Fruit fly (Drosophila melanogaster) whole organism, embryonic: ENCODE data around the gene CG6527.

Experiments
- Asciz ChIP-seq: fragments of 200-800 bp; sonication (Bioruptor generic); optimal IDR thresholded peaks from 2 replicates; lab custom pipeline; 2017; ENCODE audit warnings: missing biosample characterization, mild to moderate bottlenecking, missing genetic modification characterization, missing genetic modification reagents
- Bdp1 ChIP-seq: fragments of 200-800 bp; sonication (Bioruptor generic); optimal IDR thresholded peaks from 3 replicates; lab custom pipeline; 2016; ENCODE audit warnings: missing biosample characterization, missing genetic modification characterization
- Bteb2 ChIP-seq: fragments of 200-800 bp; sonication (Bioruptor generic); optimal IDR thresholded peaks from 2 replicates; lab custom pipeline; 2016; ENCODE audit warnings: missing biosample characterization, missing genetic modification characterization
- CG12071 ChIP-seq: fragments of 200-800 bp; sonication (Bioruptor generic); optimal IDR thresholded peaks from 3 replicates; lab custom pipeline; 2018; ENCODE audit warnings: missing biosample characterization, mild to moderate bottlenecking, missing genetic modification characterization
- CG13287 ChIP-seq: fragments of 200-800 bp; sonication (Bioruptor generic); IDR thresholded peaks from 2 replicates; pipeline ENCODE4 v1.3.6; 2022; ENCODE audit warnings: missing biosample characterization, missing genetic modification characterization; ENCODE audit not compliant: partially characterized antibody
- CG13296 ChIP-seq: fragments of 200-800 bp; sonication (Bioruptor generic); optimal IDR thresholded peaks from 3 replicates; lab custom pipeline; 2018; ENCODE audit warnings: missing biosample characterization, mild to moderate bottlenecking, missing genetic modification characterization
- CG13775 ChIP-seq: fragments of 200-800 bp; sonication (Bioruptor generic); optimal IDR thresholded peaks from 3 replicates; lab custom pipeline; 2017; ENCODE audit warnings: missing biosample characterization, mild to moderate bottlenecking, missing genetic modification characterization
- CG14050 ChIP-seq: fragments of 200-800 bp; sonication (Bioruptor generic); IDR thresholded peaks from 3 replicates; pipeline ENCODE4 v1.3.6; 2022; ENCODE audit warnings: missing biosample characterization, missing genetic modification characterization
- CG17328 ChIP-seq: fragments of 200-800 bp; sonication (Bioruptor generic); IDR thresholded peaks from 2 replicates; pipeline ENCODE4 v1.3.6; 2022; ENCODE audit warnings: missing biosample characterization, missing genetic modification characterization
- CG18262 ChIP-seq: fragments of 200-800 bp; optimal IDR thresholded peaks from 3 replicates; lab custom pipeline; 2019; ENCODE audit warnings: missing biosample characterization, mild to moderate bottlenecking, missing genetic modification characterization, moderate library complexity
- CG18476 ChIP-seq: fragments of 200-800 bp; sonication (Bioruptor generic); optimal IDR thresholded peaks from 2 replicates; lab custom pipeline; 2016; ENCODE audit warnings: missing biosample characterization, mild to moderate bottlenecking, missing genetic modification characterization
- CG2678 ChIP-seq: fragments of 200-800 bp; sonication (Bioruptor generic); optimal IDR thresholded peaks from 3 replicates; lab custom pipeline; 2019; ENCODE audit warnings: missing biosample characterization, mild to moderate bottlenecking, missing genetic modification characterization, moderate library complexity
- CG3163 ChIP-seq: fragments of 200-800 bp; sonication (Bioruptor generic); optimal IDR thresholded peaks from 3 replicates; lab custom pipeline; 2016; ENCODE audit warnings: missing biosample characterization, missing genetic modification characterization
- CG6765 ChIP-seq: fragments of 200-800 bp; sonication (Bioruptor generic); optimal IDR thresholded peaks from 3 replicates; lab custom pipeline; 2017; ENCODE audit warnings: missing biosample characterization, mild to moderate bottlenecking, missing genetic modification characterization
- CG6813 ChIP-seq: fragments of 200-800 bp; sonication (Bioruptor generic); optimal IDR thresholded peaks from 2 replicates; lab custom pipeline; 2017; ENCODE audit warnings: missing biosample characterization, missing genetic modification characterization, mild to moderate bottlenecking, moderate library complexity, missing genetic modification reagents
- CG7745 ChIP-seq: fragments of 200-800 bp; sonication (Bioruptor generic); optimal IDR thresholded peaks from 2 replicates; lab custom pipeline; 2018; ENCODE audit warnings: missing biosample characterization, mild to moderate bottlenecking, missing genetic modification characterization, moderate library complexity
- CrebB ChIP-seq: fragments of 200-800 bp; sonication (Bioruptor generic); optimal IDR thresholded peaks from 3 replicates; lab custom pipeline; 2018; ENCODE audit warnings: missing biosample characterization, mild to moderate bottlenecking, missing genetic modification characterization
- ERR ChIP-seq: fragments of 200-800 bp; sonication (Bioruptor generic); optimal IDR thresholded peaks from 2 replicates; lab custom pipeline; 2016; ENCODE audit warnings: missing biosample characterization, missing genetic modification characterization
- H15 ChIP-seq: fragments of 200-800 bp; sonication (Bioruptor generic); IDR thresholded peaks from 3 replicates; pipeline ENCODE4 v1.3.6; 2022; ENCODE audit warnings: missing biosample characterization, missing genetic modification characterization
- HLH54F ChIP-seq: fragments of 200-800 bp; sonication (Bioruptor generic); optimal IDR thresholded peaks from 3 replicates; lab custom pipeline; 2016; ENCODE audit warnings: missing biosample characterization, missing genetic modification characterization
- Hmx ChIP-seq: fragments of 200-800 bp; sonication (Bioruptor generic); optimal IDR thresholded peaks from 2 replicates; lab custom pipeline; 2016; ENCODE audit warnings: missing biosample characterization, missing genetic modification characterization
- MBD-R2 ChIP-seq: fragments of 200-800 bp; sonication (Bioruptor generic); IDR thresholded peaks from 2 replicates; pipeline ENCODE4 v1.3.6; 2022; ENCODE audit warnings: missing biosample characterization, missing genetic modification characterization
- NC2β ChIP-seq: fragments of 200-800 bp; sonication (Bioruptor generic); optimal IDR thresholded peaks from 2 replicates; lab custom pipeline; 2016; ENCODE audit warnings: missing biosample characterization, missing genetic modification characterization
- NfI ChIP-seq: fragments of 200-800 bp; sonication (Bioruptor generic); optimal IDR thresholded peaks from 3 replicates; lab custom pipeline; 2018; ENCODE audit warnings: missing biosample characterization, mild to moderate bottlenecking, missing genetic modification characterization, moderate library complexity
- Opbp ChIP-seq: fragments of 200-800 bp; sonication (Bioruptor generic); IDR thresholded peaks from 3 replicates; pipeline ENCODE4 v1.3.6; 2022; ENCODE audit warnings: missing biosample characterization, missing genetic modification characterization; ENCODE audit not compliant: partially characterized antibody
- PHDP ChIP-seq: fragments of 200-800 bp; sonication (Bioruptor generic); optimal IDR thresholded peaks from 3 replicates; lab custom pipeline; 2018; ENCODE audit warnings: missing biosample characterization, mild to moderate bottlenecking, missing genetic modification characterization, moderate library complexity
- Rx ChIP-seq: fragments of 200-800 bp; sonication (Bioruptor generic); IDR thresholded peaks from 2 replicates; pipeline ENCODE4 v1.3.6; 2022; ENCODE audit warnings: missing biosample characterization, missing genetic modification characterization
- Six4 ChIP-seq: fragments of 200-800 bp; sonication (Bioruptor generic); optimal IDR thresholded peaks from 2 replicates; lab custom pipeline; 2016; ENCODE audit warnings: missing biosample characterization, missing genetic modification characterization
- Sox102F ChIP-seq: fragments of 200-800 bp; sonication (Bioruptor generic); optimal IDR thresholded peaks from 2 replicates; lab custom pipeline; 2018; ENCODE audit warnings: missing biosample characterization, mild to moderate bottlenecking, missing genetic modification characterization, moderate library complexity
- Xbp1 ChIP-seq: fragments of 200-800 bp; sonication (Bioruptor generic); optimal IDR thresholded peaks from 3 replicates; lab custom pipeline; 2016; ENCODE audit warnings: missing biosample characterization, mild to moderate bottlenecking, missing genetic modification characterization
- ab ChIP-seq: fragments of 200-800 bp; sonication (Bioruptor generic); optimal IDR thresholded peaks from 2 replicates; lab custom pipeline; 2016; ENCODE audit warnings: missing biosample characterization, missing genetic modification characterization
- ap ChIP-seq: fragments of 200-800 bp; sonication (Bioruptor generic); IDR thresholded peaks from 2 replicates; pipeline ENCODE4 v1.3.6; 2022; ENCODE audit warnings: missing biosample characterization, missing genetic modification characterization
- bowl ChIP-seq: fragments of 200-800 bp; sonication (Bioruptor generic); IDR thresholded peaks from 2 replicates; pipeline ENCODE4 v1.3.6; 2022; ENCODE audit warnings: missing biosample characterization, missing genetic modification characterization
- disco-r ChIP-seq: fragments of 200-800 bp; sonication (Bioruptor generic); optimal IDR thresholded peaks from 2 replicates; lab custom pipeline; 2016; ENCODE audit warnings: missing biosample characterization, missing genetic modification characterization
- emc ChIP-seq: fragments of 200-800 bp; sonication (Bioruptor generic); optimal IDR thresholded peaks from 2 replicates; lab custom pipeline; 2016; ENCODE audit warnings: missing biosample characterization, missing genetic modification characterization
- eyg ChIP-seq: fragments of 200-800 bp; sonication (Bioruptor generic); optimal IDR thresholded peaks from 3 replicates; lab custom pipeline; 2016; ENCODE audit warnings: missing biosample characterization, missing genetic modification characterization
- fd96Cb ChIP-seq: fragments of 200-800 bp; sonication (Bioruptor generic); optimal IDR thresholded peaks from 2 replicates; lab custom pipeline; 2018; ENCODE audit warnings: missing biosample characterization, mild to moderate bottlenecking, missing genetic modification characterization, moderate library complexity
- fru ChIP-seq: fragments of >200 bp; optimal IDR thresholded peaks from 2 replicates; lab custom pipeline; 2017
- gce ChIP-seq: fragments of 200-800 bp; sonication (Bioruptor generic); IDR thresholded peaks from 3 replicates; pipeline ENCODE4 v1.3.6; 2022; ENCODE audit warnings: missing biosample characterization, missing genetic modification characterization
- gem ChIP-seq: fragments of 200-800 bp; sonication (Bioruptor generic); optimal IDR thresholded peaks from 2 replicates; lab custom pipeline; 2019; ENCODE audit warnings: missing biosample characterization, mild to moderate bottlenecking, missing genetic modification characterization, moderate library complexity
- hb ChIP-seq: fragments of 200-800 bp; sonication (Bioruptor generic); IDR thresholded peaks from 3 replicates; pipeline ENCODE4 v1.3.6; 2022; ENCODE audit warnings: missing biosample characterization, missing genetic modification characterization; ENCODE audit not compliant: partially characterized antibody
- jumu ChIP-seq: fragments of 200-800 bp; sonication (Bioruptor generic); optimal IDR thresholded peaks from 3 replicates; lab custom pipeline; 2016; ENCODE audit warnings: missing biosample characterization, missing genetic modification characterization
- lbe ChIP-seq: fragments of 200-800 bp; sonication (Bioruptor generic); optimal IDR thresholded peaks from 2 replicates; lab custom pipeline; 2016; ENCODE audit warnings: missing biosample characterization, mild to moderate bottlenecking, missing genetic modification characterization
- pho ChIP-seq: fragments of 200-800 bp; sonication (Bioruptor generic); optimal IDR thresholded peaks from 2 replicates; lab custom pipeline; 2016; ENCODE audit warnings: missing biosample characterization, missing genetic modification characterization
- schlank ChIP-seq: fragments of 200-800 bp; sonication (Bioruptor generic); optimal IDR thresholded peaks from 2 replicates; lab custom pipeline; 2018; ENCODE audit warnings: missing biosample characterization, mild to moderate bottlenecking, missing genetic modification characterization
- slou ChIP-seq: fragments of 200-800 bp; sonication (Bioruptor generic); optimal IDR thresholded peaks from 3 replicates; lab custom pipeline; 2016; ENCODE audit warnings: missing biosample characterization, missing genetic modification characterization
- tio ChIP-seq: fragments of 200-800 bp; sonication (Bioruptor generic); optimal IDR thresholded peaks from 2 replicates; lab custom pipeline; 2017; ENCODE audit warnings: missing biosample characterization, missing genetic modification characterization, inconsistent platforms
- tna ChIP-seq: fragments of 200-800 bp; sonication (Bioruptor generic); IDR thresholded peaks from 2 replicates; pipeline ENCODE4 v1.3.6; 2022; ENCODE audit warnings: missing biosample characterization, missing genetic modification characterization; ENCODE audit not compliant: partially characterized antibody
- unc-4 ChIP-seq: fragments of 200-800 bp; sonication (Bioruptor generic); IDR thresholded peaks from 2 replicates; pipeline ENCODE4 v1.3.6; 2022; ENCODE audit warnings: missing biosample characterization, missing genetic modification characterization; ENCODE audit not compliant: partially characterized antibody
- vnd ChIP-seq: fragments of 200-800 bp; sonication (Bioruptor generic); IDR thresholded peaks from 3 replicates; pipeline ENCODE4 v1.3.6; 2022; ENCODE audit warnings: missing biosample characterization, missing genetic modification characterization; ENCODE audit not compliant: partially characterized antibody
- zf30C ChIP-seq: fragments of 200-800 bp; sonication (Bioruptor generic); optimal IDR thresholded peaks from 3 replicates; lab custom pipeline; 2018; ENCODE audit warnings: missing biosample characterization, mild to moderate bottlenecking, missing genetic modification characterization

Gene CG6527

dm6 chr3L:10518945-10519344 lies 39.9 kb downstream of the CG6527 start (continued):
- peak; percentile 92 for TF ChIP-seq Asciz (GFP tag; lab: Kevin White, UChicago)
- TF ChIP-seq CG13775 (GFP tag; lab: Kevin White, UChicago): peak; percentile 77
- TF ChIP-seq fd96Cb: peak; percentile 73
- TF ChIP-seq ERR: peak; percentile 45
- no peak for TF ChIP-seq fru (lab: Kevin White, UChicago)
- TF ChIP-seq Bteb2 (GFP tag; lab: Kevin White, UChicago): peak; percentile 42
- no peak for TF ChIP-seq hb
- TF ChIP-seq tna: no peak
- peak; percentile 84 for TF ChIP-seq gem (tag; lab: Kevin White, UChicago)
- TF ChIP-seq lbe (GFP tag; lab: Kevin White, UChicago): no peak
- TF ChIP-seq CG13296: peak; percentile 35
- TF ChIP-seq vnd (GFP tag; lab: Robert Waterston, UW): no peak
- TF ChIP-seq tio (GFP tag; lab: Kevin White, UChicago): peak; percentile 83
- TF ChIP-seq Sox102F (GFP tag; lab: Kevin White, UChicago): peak; percentile 66
- peak; percentile 59 for TF ChIP-seq NfI (GFP tag; lab: Kevin White, UChicago)
- peak; percentile 91 for TF ChIP-seq CG7745 (tag; lab: Kevin White, UChicago)
- no peak for TF ChIP-seq unc-4 (GFP tag; lab: Robert Waterston, UW)
- TF ChIP-seq disco-r: peak; percentile 66
- TF ChIP-seq schlank (tag; lab: Kevin White, UChicago): peak; percentile 61
- TF ChIP-seq CG13287 (GFP tag; lab: Robert Waterston, UW): no peak
- no peak for TF ChIP-seq ab (GFP tag; lab: Kevin White, UChicago)
- peak; percentile 53 for TF ChIP-seq HLH54F (GFP tag; lab: Kevin White, UChicago)
- TF ChIP-seq CG6813: peak; percentile 97
- peak; percentile 48 for TF ChIP-seq CG18476 (GFP tag; lab: Kevin White, UChicago)
- TF ChIP-seq CG12071: peak; percentile 85
- TF ChIP-seq ap (GFP tag; lab: Robert Waterston, UW): peak; percentile 51; the same call in 1 of the 2 replicates
- peak; percentile 13 for TF ChIP-seq CG6765 (GFP tag; lab: Kevin White, UChicago)
- TF ChIP-seq Rx: peak; percentile 53; the same call in 1 of the 2 replicates
- peak; percentile 85 for TF ChIP-seq Six4 (GFP tag; lab: Kevin White, UChicago)
- peak; percentile 94 for TF ChIP-seq NC2β (GFP tag; lab: Kevin White, UChicago)
- TF ChIP-seq slou (GFP tag; lab: Kevin White, UChicago): no peak
- peak; percentile 67 for TF ChIP-seq CG3163 (GFP tag; lab: Kevin White, UChicago)
- peak; percentile 23; the same call in 1 of the 2 replicates for TF ChIP-seq MBD-R2 (GFP tag; lab: Robert Waterston, UW)
- TF ChIP-seq PHDP (tag; lab: Kevin White, UChicago): peak; percentile 61
- peak; percentile 76 for TF ChIP-seq Bdp1
- no peak for TF ChIP-seq Opbp
- TF ChIP-seq CG2678 (tag; lab: Kevin White, UChicago): peak; percentile 81
- peak; percentile 74 for TF ChIP-seq CG17328 (GFP tag; lab: Robert Waterston, UW)
- peak; percentile 83; the same call in 2 of the 3 replicates for TF ChIP-seq gce (GFP tag; lab: Robert Waterston, UW)
- peak; percentile 69 for TF ChIP-seq jumu
- 0 out of 3 replicates have a peak, but pooled peaks have one; percentile 12 for TF ChIP-seq CG14050 (GFP tag; lab: Robert Waterston, UW)
- TF ChIP-seq CrebB (tag; lab: Kevin White, UChicago): peak; percentile 72
- peak; percentile 29 for TF ChIP-seq emc (GFP tag; lab: Kevin White, UChicago)
- 0 out of 3 replicates have a peak, but pooled peaks have one; percentile 16 for TF ChIP-seq H15 (GFP tag; lab: Robert Waterston, UW)
- TF ChIP-seq bowl: no peak
- TF ChIP-seq pho: peak; percentile 52
- peak; percentile 2 for TF ChIP-seq zf30C (GFP tag; lab: Kevin White, UChicago)
- TF ChIP-seq CG18262 (tag; lab: Kevin White, UChicago): peak; percentile 81
- TF ChIP-seq eyg (GFP tag; lab: Kevin White, UChicago): peak; percentile 66
- no peak for TF ChIP-seq Hmx
- peak; percentile 40 for TF ChIP-seq Xbp1
